Worm (Caenorhabditis elegans) whole organism, L4 larva: ENCODE results near the gene Y25C1A.13.

Experiments used
- D1046.2 ChIP-seq: fragments of 200-800 bp; sonication (Bioruptor generic); IDR thresholded peaks from 2 replicates; pipeline ENCODE4 v1.3.6; 2022; ENCODE audit warnings: missing genetic modification characterization, missing compliant biosample characterization
- F37D6.2 ChIP-seq: sonication (generic microtip); optimal IDR thresholded peaks from 2 replicates; lab custom pipeline; 2016; ENCODE audit warnings: mild to moderate bottlenecking, missing genetic modification characterization, missing compliant biosample characterization
- F49E8.2 ChIP-seq: sonication (generic microtip); optimal IDR thresholded peaks from 2 replicates; lab custom pipeline; 2016; ENCODE audit warnings: missing compliant biosample characterization, mild to moderate bottlenecking, missing genetic modification characterization, borderline replicate concordance
- Y5F2A.4 ChIP-seq: fragments of 200-800 bp; sonication (Bioruptor generic); optimal IDR thresholded peaks from 2 replicates; lab custom pipeline; 2018; ENCODE audit warnings: mild to moderate bottlenecking, missing genetic modification characterization, missing compliant biosample characterization
- daf-19 ChIP-seq: fragments of 200-800 bp; sonication (Bioruptor generic); conservative IDR thresholded peaks from 2 replicates; pipeline ENCODE4 v1.3.6; 2022; ENCODE audit warnings: missing genetic modification characterization, missing compliant biosample characterization
- dmd-6 ChIP-seq: fragments of 200-800 bp; sonication (Bioruptor generic); IDR thresholded peaks from 2 replicates; pipeline ENCODE4 v1.3.6; 2022; ENCODE audit warnings: missing genetic modification reagents, missing genetic modification characterization, missing compliant biosample characterization
- dmd-8 ChIP-seq: fragments of 200-800 bp; sonication (Bioruptor generic); IDR thresholded peaks from 2 replicates; pipeline ENCODE4 v1.3.6; 2022; ENCODE audit warnings: missing genetic modification characterization, missing compliant biosample characterization
- duxl-1 ChIP-seq: sonication (generic microtip); optimal IDR thresholded peaks from 2 replicates; lab custom pipeline; 2016; ENCODE audit warnings: mild to moderate bottlenecking, missing genetic modification characterization, moderate library complexity, missing compliant biosample characterization; ENCODE audit not compliant: poor library complexity
- dve-1 ChIP-seq: sonication (generic microtip); optimal IDR thresholded peaks from 2 replicates; lab custom pipeline; 2017; ENCODE audit warnings: antibody characterized with exemption, mild to moderate bottlenecking, missing genetic modification characterization, missing compliant biosample characterization; ENCODE audit not compliant: insufficient read depth
- egl-43 ChIP-seq: fragments of 200-800 bp; sonication (Bioruptor generic); IDR thresholded peaks from 2 replicates; pipeline ENCODE4 v1.3.6; 2022; ENCODE audit warnings: missing genetic modification reagents, missing genetic modification characterization, missing compliant biosample characterization
- fos-1 ChIP-seq: fragments of 150-350 bp; optimal IDR thresholded peaks from 2 replicates; lab custom pipeline; 2014; ENCODE audit warnings: missing biosample characterization, missing genetic modification characterization
- gei-8 ChIP-seq: fragments of 200-800 bp; sonication (Bioruptor generic); optimal IDR thresholded peaks from 2 replicates; lab custom pipeline; 2018; ENCODE audit warnings: mild to moderate bottlenecking, missing genetic modification characterization, missing compliant biosample characterization
- hlh-11 ChIP-seq: fragments of 200-800 bp; sonication (Bioruptor generic); optimal IDR thresholded peaks from 2 replicates; lab custom pipeline; 2018; ENCODE audit warnings: mild to moderate bottlenecking, missing genetic modification characterization, missing compliant biosample characterization
- lin-13 ChIP-seq: fragments of 150-350 bp; optimal IDR thresholded peaks from 2 replicates; lab custom pipeline; 2014; ENCODE audit warnings: missing biosample characterization, missing genetic modification reagents, missing genetic modification characterization
- lin-15B ChIP-seq: fragments of 150-350 bp; sonication (generic microtip); optimal IDR thresholded peaks from 3 replicates; lab custom pipeline; 2014; ENCODE audit warnings: missing biosample characterization, missing genetic modification characterization
- lir-3 ChIP-seq: sonication (generic microtip); optimal IDR thresholded peaks from 2 replicates; lab custom pipeline; 2016; ENCODE audit warnings: mild to moderate bottlenecking, missing genetic modification characterization, missing compliant biosample characterization
- lsy-2 ChIP-seq, 2 experiments: fragments of 150-350 bp in 1 of 2; sonication (generic microtip) in 1 of 2; optimal IDR thresholded peaks; 2 replicates each; lab custom pipeline; 2014 to 2017; ENCODE audit warnings: missing biosample characterization in 2 of 2, missing genetic modification characterization in 2 of 2
- madf-5 ChIP-seq, 2 experiments: fragments of 200-800 bp; sonication (Bioruptor generic); IDR thresholded peaks; 2 replicates each; pipeline ENCODE4 v1.3.6; 2022; ENCODE audit warnings: missing compliant biosample characterization in 2 of 2, missing genetic modification characterization in 2 of 2
- mdt-29 ChIP-seq: fragments of 200-800 bp; sonication (Bioruptor generic); IDR thresholded peaks from 2 replicates; pipeline ENCODE4 v1.3.6; 2022; ENCODE audit warnings: missing genetic modification reagents, missing genetic modification characterization, missing compliant biosample characterization
- nhr-10 ChIP-seq: fragments of 150-350 bp; optimal IDR thresholded peaks from 2 replicates; lab custom pipeline; 2014; ENCODE audit warnings: missing biosample characterization, missing genetic modification characterization
- nhr-111 ChIP-seq: fragments of 200-800 bp; sonication (Bioruptor generic); optimal IDR thresholded peaks from 2 replicates; lab custom pipeline; 2018; ENCODE audit warnings: mild to moderate bottlenecking, missing genetic modification characterization, missing compliant biosample characterization
- nhr-25 ChIP-seq: sonication (generic microtip); optimal IDR thresholded peaks from 2 replicates; lab custom pipeline; 2017; ENCODE audit warnings: missing genetic modification characterization, mild to moderate bottlenecking, missing compliant biosample characterization, antibody characterized with exemption, moderate library complexity, borderline replicate concordance; ENCODE audit not compliant: insufficient read depth
- nhr-6 ChIP-seq: fragments of 150-350 bp; optimal IDR thresholded peaks from 2 replicates; lab custom pipeline; 2014; ENCODE audit warnings: missing biosample characterization, missing genetic modification characterization
- pha-4 ChIP-seq, 2 experiments: fragments of 150-350 bp in 1 of 2; fragments of 200-800 bp in 1 of 2; sonication (Bioruptor generic) in 1 of 2; IDR thresholded peaks in 1 of 2; optimal IDR thresholded peaks in 1 of 2; 2 replicates each; pipeline versions ENCODE4 v1.3.6 to Lab custom; 2014 to 2022; ENCODE audit warnings: missing genetic modification characterization in 2 of 2, missing genetic modification reagents in 2 of 2, missing biosample characterization in 1 of 2, missing compliant biosample characterization in 1 of 2
- saeg-2 ChIP-seq: fragments of 200-800 bp; sonication (Bioruptor generic); IDR thresholded peaks from 2 replicates; pipeline ENCODE4 v1.3.6; 2022; ENCODE audit warnings: missing genetic modification reagents, missing genetic modification characterization, missing compliant biosample characterization
- set-16 ChIP-seq: fragments of 200-800 bp; sonication (Bioruptor generic); IDR thresholded peaks from 2 replicates; pipeline ENCODE4 v1.3.6; 2022; ENCODE audit warnings: missing genetic modification reagents, missing genetic modification characterization, missing compliant biosample characterization
- snpc-4 ChIP-seq: fragments of 150-350 bp; optimal IDR thresholded peaks from 2 replicates; lab custom pipeline; 2014; ENCODE audit warnings: missing biosample characterization, missing genetic modification characterization
- tra-1 ChIP-seq: fragments of 200-800 bp; sonication (Bioruptor generic); IDR thresholded peaks from 2 replicates; pipeline ENCODE4 v1.3.6; 2022; ENCODE audit warnings: missing genetic modification reagents, missing genetic modification characterization, missing compliant biosample characterization
- unc-130 ChIP-seq: sonication (generic microtip); optimal IDR thresholded peaks from 2 replicates; lab custom pipeline; 2016; ENCODE audit warnings: missing genetic modification reagents, missing genetic modification characterization, missing compliant biosample characterization
- unc-39 ChIP-seq: sonication (generic microtip); optimal IDR thresholded peaks from 2 replicates; lab custom pipeline; 2017; ENCODE audit warnings: missing biosample characterization, missing genetic modification characterization
- unc-62 ChIP-seq, 3 experiments: fragments of 150-350 bp in 1 of 3; sonication (generic microtip); optimal IDR thresholded peaks in 2 of 3; peaks in 1 of 3; 1 replicate in 1 of 3; 2 replicates in 2 of 3; lab custom pipeline; 2014 to 2017; ENCODE audit warnings: missing biosample characterization in 3 of 3, missing genetic modification characterization in 3 of 3, missing genetic modification reagents in 3 of 3, missing genotype in 1 of 3
- vab-7 ChIP-seq: fragments of 200-800 bp; sonication (Bioruptor generic); IDR thresholded peaks from 2 replicates; pipeline ENCODE4 v1.3.6; 2022; ENCODE audit warnings: missing genetic modification reagents, missing genetic modification characterization, missing compliant biosample characterization
- zag-1 ChIP-seq: fragments of 150-350 bp; optimal IDR thresholded peaks from 2 replicates; lab custom pipeline; 2014; ENCODE audit warnings: missing biosample characterization, missing genetic modification characterization
- zip-2 ChIP-seq: fragments of 150-350 bp; optimal IDR thresholded peaks from 2 replicates; lab custom pipeline; 2014; ENCODE audit warnings: missing biosample characterization, missing genetic modification characterization
- ztf-7 ChIP-seq: fragments of 150-350 bp; optimal IDR thresholded peaks from 2 replicates; lab custom pipeline; 2014; ENCODE audit warnings: missing biosample characterization, missing genetic modification characterization

Gene Y25C1A.13

ce11 chrII:3113934-3114333 is 2.9 kb upstream of the Y25C1A.13 start, which contains the start of gene clec-123:
Gene clec-123, plus strand, starts transcription at chrII:3114234.
- no peak for TF ChIP-seq zip-2
- TF ChIP-seq saeg-2 (GFP tag; lab: Robert Waterston, UW) = no peak
- TF ChIP-seq egl-43 = no peak
- no peak for TF ChIP-seq Y5F2A.4 (GFP tag; lab: Kevin White, UChicago)
- no peak for TF ChIP-seq madf-5 (GFP tag; IDR thresholded peaks at IDR 0.05; lab: Robert Waterston, UW)
- TF ChIP-seq snpc-4 (tag; lab: Kevin White, UChicago) = no peak
- no peak for TF ChIP-seq unc-39
- TF ChIP-seq nhr-6 (tag; lab: Kevin White, UChicago) = no peak
- no peak for TF ChIP-seq lir-3
- no peak for TF ChIP-seq nhr-111 (GFP tag; lab: Kevin White, UChicago)
- TF ChIP-seq vab-7 (GFP tag; lab: Robert Waterston, UW) = no peak

ce11 chrII:3113289-3113688 is 2.2 kb upstream of the Y25C1A.13 start:
- TF ChIP-seq ztf-7 (tag; lab: Kevin White, UChicago) (no peak), unc-130 (GFP tag; lab: Kevin White, UChicago) (no peak), hlh-11 (tag; lab: Kevin White, UChicago) (no peak), F37D6.2 (tag; lab: Kevin White, UChicago) (no peak), nhr-25 (tag; lab: Kevin White, UChicago) (no peak), mdt-29 (GFP tag; lab: Robert Waterston, UW) (no peak), lsy-2 (tag; optimal IDR thresholded peaks at IDR 0.05; lab: Kevin White, UChicago) (no peak), dve-1 (tag; lab: Kevin White, UChicago) (no peak), set-16 (peak; percentile 88), gei-8 (GFP tag; lab: Kevin White, UChicago) (no peak), daf-19 (no peak), dmd-6 (GFP tag; lab: Robert Waterston, UW) (no peak), tra-1 (no peak), nhr-10 (no peak), duxl-1 (tag; lab: Kevin White, UChicago) (no peak), snpc-4 (tag; lab: Kevin White, UChicago) (peak; percentile 53), fos-1 (tag; lab: Kevin White, UChicago) (no peak), pha-4 (GFP tag; IDR thresholded peaks at IDR 0.05; lab: Robert Waterston, UW) (peak; percentile 22; the same call in 1 of the 2 replicates), pha-4 (tag; optimal IDR thresholded peaks at IDR 0.05; lab: Kevin White, UChicago) (no peak), zag-1 (no peak)
- TF ChIP-seq, all 104 proteins: peak for 3

DNA sequence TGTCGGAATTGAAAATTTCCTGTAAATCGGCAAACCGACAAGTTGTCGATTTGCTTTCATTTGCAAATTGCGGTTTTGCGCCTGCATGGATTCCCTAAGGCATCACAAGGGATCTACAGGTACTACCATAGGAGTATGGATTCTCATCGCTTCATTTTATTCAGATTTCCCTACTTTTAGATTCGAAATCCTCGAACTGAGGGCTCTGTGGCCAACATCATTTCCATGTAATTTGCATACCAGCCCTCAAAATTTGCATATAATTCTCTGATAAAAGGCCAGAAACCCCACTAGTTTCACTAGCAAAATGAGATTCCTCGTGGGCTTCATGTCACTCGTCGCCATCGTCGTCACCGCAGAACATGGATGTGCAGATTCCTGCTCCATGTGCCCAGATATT is 1.3 kb upstream of the Y25C1A.13 start, which contains the start of gene Y25C1A.2:
TSS of gene Y25C1A.2 (plus strand) at position 301 of the 400 bp plus-strand sequence.
- no peak for TF ChIP-seq zag-1
- TF ChIP-seq ztf-7 (tag; lab: Kevin White, UChicago) = no peak
- TF ChIP-seq lin-13 = no peak
- TF ChIP-seq F49E8.2 (tag; lab: Kevin White, UChicago) = no peak
- TF ChIP-seq D1046.2 = no peak
- TF ChIP-seq, all 104 proteins: peak for 0

DNA sequence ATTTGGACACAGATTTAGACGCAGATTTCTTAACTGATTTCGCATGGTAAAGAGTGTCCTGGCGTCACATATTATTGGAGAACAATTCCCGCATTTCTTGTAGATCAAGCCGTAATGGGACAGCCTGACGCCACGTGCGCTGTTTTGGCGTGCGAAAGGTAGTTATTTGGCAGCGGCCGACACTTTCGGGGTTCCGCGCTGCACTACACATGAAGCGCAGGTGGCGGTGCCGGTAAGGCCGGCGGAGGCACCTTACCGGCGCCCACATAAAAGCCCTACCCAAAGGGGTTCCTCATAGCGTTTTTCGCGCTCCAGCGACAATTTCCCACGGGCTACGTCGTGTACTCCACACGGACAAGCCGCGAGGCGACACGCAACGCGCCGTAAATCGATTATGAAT is 948 bp downstream of the Y25C1A.13 start:
- TF ChIP-seq unc-62 (GFP tag; optimal IDR thresholded peaks at IDR 0.05 in 1 of 2; lab: Kevin White, UChicago) (peak in 1 of 2 experiments; percentile 57), unc-62 (tag; optimal IDR thresholded peaks at IDR 0.05; lab: Kevin White, UChicago) (no peak), lin-15B (tag; lab: Kevin White, UChicago) (no peak), set-16 (peak; percentile 73), dmd-8 (GFP tag; lab: Robert Waterston, UW) (0 out of 2 replicates have a peak, but pooled peaks have one; percentile 30)
